Worm (Caenorhabditis elegans) whole organism, young adult: ENCODE measurements around the gene nuaf-1.

Experiments
- F49E8.2 ChIP-seq: sonication (generic microtip); optimal IDR thresholded peaks from 3 replicates; lab custom pipeline; 2017; ENCODE audit warnings: missing genetic modification characterization, mild to moderate bottlenecking, missing compliant biosample characterization, antibody characterized with exemption, moderate library complexity; ENCODE audit not compliant: insufficient read depth
- attf-6 ChIP-seq: fragments of 200-800 bp; sonication (Bioruptor generic); IDR thresholded peaks from 2 replicates; pipeline ENCODE4 v1.3.6; 2022; ENCODE audit warnings: missing genetic modification reagents, missing genetic modification characterization, missing compliant biosample characterization
- ccch-3 ChIP-seq: fragments of 200-800 bp; sonication (Bioruptor generic); optimal IDR thresholded peaks from 2 replicates; lab custom pipeline; 2018; ENCODE audit warnings: mild to moderate bottlenecking, missing genetic modification characterization, missing compliant biosample characterization
- ceh-79 ChIP-seq: sonication (generic microtip); optimal IDR thresholded peaks from 2 replicates; lab custom pipeline; 2017; ENCODE audit warnings: mild to moderate bottlenecking, missing genetic modification characterization, missing compliant biosample characterization
- him-1 ChIP-seq: sonication (generic microtip); optimal IDR thresholded peaks from 2 replicates; lab custom pipeline; 2016; ENCODE audit warnings: missing genotype, missing genetic modification reagents, missing genetic modification characterization, missing compliant biosample characterization
- madf-8 ChIP-seq: fragments of 200-800 bp; sonication (Bioruptor generic); conservative IDR thresholded peaks from 2 replicates; pipeline ENCODE4 v1.3.6; 2022; ENCODE audit warnings: missing genetic modification reagents, missing genetic modification characterization, missing compliant biosample characterization
- snpc-1.1 ChIP-seq: sonication (generic microtip); optimal IDR thresholded peaks from 2 replicates; lab custom pipeline; 2017; ENCODE audit warnings: missing genetic modification characterization, mild to moderate bottlenecking, missing compliant biosample characterization, antibody characterized with exemption, moderate library complexity, missing genotype, missing genetic modification reagents; ENCODE audit not compliant: insufficient read depth
- unc-130 ChIP-seq: sonication (generic microtip); optimal IDR thresholded peaks from 2 replicates; lab custom pipeline; 2016; ENCODE audit warnings: missing genetic modification reagents, missing genetic modification characterization, missing compliant biosample characterization
- unc-62 ChIP-seq: fragments of 150-350 bp; optimal IDR thresholded peaks from 2 replicates; lab custom pipeline; 2014; ENCODE audit warnings: missing biosample characterization, missing genetic modification reagents, missing genetic modification characterization
- ztf-26 ChIP-seq: sonication (generic microtip); optimal IDR thresholded peaks from 2 replicates; lab custom pipeline; 2017; ENCODE audit warnings: missing genetic modification characterization, missing compliant biosample characterization
- ztf-6 ChIP-seq: fragments of 200-800 bp; sonication (Bioruptor generic); IDR thresholded peaks from 2 replicates; pipeline ENCODE4 v1.3.6; 2022; ENCODE audit warnings: missing genetic modification reagents, missing genetic modification characterization, missing compliant biosample characterization

ce11 chrV:13559978-13560377 lies 8.5 kb downstream of the nuaf-1 start, which contains the start of gene C56A3.8:
- TF ChIP-seq ceh-79 (no peak), ztf-26 (tag; lab: Kevin White, UChicago) (no peak), F49E8.2 (tag; lab: Kevin White, UChicago) (no peak), ztf-6 (GFP tag; lab: Robert Waterston, UW) (no peak), madf-8 (GFP tag; lab: Robert Waterston, UW) (no peak), ccch-3 (GFP tag; lab: Kevin White, UChicago) (no peak), unc-62 (no peak), attf-6 (no peak), snpc-1.1 (tag; lab: Kevin White, UChicago) (no peak), unc-130 (GFP tag; lab: Kevin White, UChicago) (no peak), him-1 (tag; lab: Kevin White, UChicago) (no peak)
